Worm (Caenorhabditis elegans) whole organism, early embryonic: ENCODE measurements around the gene ampd-1.

Experiments used
- B0310.2 ChIP-seq: sonication (generic microtip); optimal IDR thresholded peaks from 2 replicates; lab custom pipeline; 2016; ENCODE audit warnings: mild to moderate bottlenecking, missing genetic modification characterization, missing compliant biosample characterization
- F13C5.2 ChIP-seq: sonication (generic microtip); optimal IDR thresholded peaks from 2 replicates; lab custom pipeline; 2017; ENCODE audit warnings: mild to moderate bottlenecking, missing genetic modification characterization, inconsistent platforms, missing compliant biosample characterization
- aly-1 ChIP-seq: sonication (generic microtip); optimal IDR thresholded peaks from 2 replicates; lab custom pipeline; 2016; ENCODE audit warnings: missing genetic modification characterization, missing compliant biosample characterization
- ama-1 ChIP-seq: fragments of 150-350 bp; optimal IDR thresholded peaks from 2 replicates; lab custom pipeline; 2014
- ceh-13 ChIP-seq: fragments of 200-800 bp; sonication (Bioruptor generic); optimal IDR thresholded peaks from 2 replicates; lab custom pipeline; 2018; ENCODE audit warnings: mild to moderate bottlenecking, missing genetic modification characterization, missing compliant biosample characterization
- ceh-36 ChIP-seq: sonication (generic microtip); optimal IDR thresholded peaks from 2 replicates; lab custom pipeline; 2016; ENCODE audit warnings: missing genetic modification characterization, inconsistent platforms, missing compliant biosample characterization
- ets-7 ChIP-seq: sonication (generic microtip); optimal IDR thresholded peaks from 2 replicates; lab custom pipeline; 2016; ENCODE audit warnings: missing genotype, missing genetic modification characterization, missing compliant biosample characterization
- flt-1 ChIP-seq: fragments of 200-800 bp; sonication (Bioruptor generic); IDR thresholded peaks from 2 replicates; pipeline ENCODE4 v1.3.6; 2022; ENCODE audit warnings: missing genetic modification characterization, missing compliant biosample characterization
- hmbx-1 ChIP-seq: sonication (generic microtip); optimal IDR thresholded peaks from 2 replicates; lab custom pipeline; 2016; ENCODE audit warnings: mild to moderate bottlenecking, missing genetic modification characterization, missing compliant biosample characterization
- hmg-4 ChIP-seq: fragments of 200-800 bp; sonication (Bioruptor generic); optimal IDR thresholded peaks from 2 replicates; lab custom pipeline; 2018; ENCODE audit warnings: mild to moderate bottlenecking, missing genetic modification characterization, missing compliant biosample characterization
- hnd-1 ChIP-seq: sonication (generic microtip); optimal IDR thresholded peaks from 2 replicates; lab custom pipeline; 2016; ENCODE audit warnings: missing genetic modification characterization, missing compliant biosample characterization
- pes-1 ChIP-seq: fragments of 200-800 bp; sonication (Bioruptor generic); IDR thresholded peaks from 2 replicates; pipeline ENCODE4 v1.3.6; 2022; ENCODE audit warnings: missing genetic modification reagents, missing genetic modification characterization, missing compliant biosample characterization
- scrt-1 ChIP-seq: fragments of 200-800 bp; sonication (Bioruptor generic); IDR thresholded peaks from 2 replicates; pipeline ENCODE4 v1.3.6; 2022; ENCODE audit warnings: missing genetic modification characterization, missing compliant biosample characterization
- sea-1 ChIP-seq: fragments of 200-800 bp; sonication (Bioruptor generic); conservative IDR thresholded peaks from 2 replicates; pipeline ENCODE4 v1.3.6; 2022; ENCODE audit warnings: missing genetic modification characterization, missing compliant biosample characterization
- tbx-11 ChIP-seq: fragments of 200-800 bp; sonication (Bioruptor generic); IDR thresholded peaks from 2 replicates; pipeline ENCODE4 v1.3.6; 2022; ENCODE audit warnings: missing genetic modification characterization, missing compliant biosample characterization
- tbx-37 ChIP-seq: fragments of 200-800 bp; sonication (Bioruptor generic); conservative IDR thresholded peaks from 2 replicates; pipeline ENCODE4 v1.3.6; 2022; ENCODE audit warnings: missing genetic modification reagents, missing genetic modification characterization, missing compliant biosample characterization
- tra-4 ChIP-seq: sonication (generic microtip); optimal IDR thresholded peaks from 2 replicates; lab custom pipeline; 2017; ENCODE audit warnings: missing genetic modification characterization, missing compliant biosample characterization

The ampd-1 gene

DNA sequence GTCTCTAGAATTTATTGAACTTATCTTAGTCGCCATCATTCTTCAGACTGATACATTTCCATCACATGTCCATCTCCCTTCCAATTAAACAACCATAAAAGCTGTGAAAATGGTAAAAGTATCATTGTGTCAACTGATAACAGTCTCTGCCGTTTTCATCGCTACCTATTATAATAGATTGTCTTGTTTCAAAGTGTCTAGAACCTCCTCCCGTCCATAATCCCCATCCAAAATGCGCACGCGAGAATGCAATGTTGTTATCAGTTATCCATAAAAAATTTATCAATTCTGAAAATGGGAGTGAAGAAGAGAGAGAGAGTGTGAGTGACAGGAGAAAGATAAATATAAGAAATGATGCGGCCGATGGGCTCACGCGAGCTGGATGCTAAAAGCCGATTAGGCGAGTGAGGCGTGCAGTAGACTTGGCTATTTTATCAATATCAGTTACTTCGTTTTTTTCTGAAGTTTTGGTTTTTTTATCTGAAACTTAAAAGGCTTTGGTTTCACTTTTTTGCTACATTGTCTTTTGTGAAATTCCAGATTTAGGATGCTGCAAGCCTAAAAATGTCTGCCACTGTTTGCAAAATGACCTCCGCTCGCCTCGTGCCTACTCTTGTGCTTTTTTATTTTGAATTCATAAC, 1.1 kb upstream of the ampd-1 start:
- TF ChIP-seq tra-4 (tag; lab: Kevin White, UChicago) (no peak), scrt-1 (GFP tag; lab: Robert Waterston, UW) (no peak), ama-1 (lab: Kevin White, UChicago) (no peak), hnd-1 (tag; lab: Kevin White, UChicago) (no peak), hmbx-1 (tag; lab: Kevin White, UChicago) (no peak), aly-1 (tag; lab: Kevin White, UChicago) (no peak)

DNA sequence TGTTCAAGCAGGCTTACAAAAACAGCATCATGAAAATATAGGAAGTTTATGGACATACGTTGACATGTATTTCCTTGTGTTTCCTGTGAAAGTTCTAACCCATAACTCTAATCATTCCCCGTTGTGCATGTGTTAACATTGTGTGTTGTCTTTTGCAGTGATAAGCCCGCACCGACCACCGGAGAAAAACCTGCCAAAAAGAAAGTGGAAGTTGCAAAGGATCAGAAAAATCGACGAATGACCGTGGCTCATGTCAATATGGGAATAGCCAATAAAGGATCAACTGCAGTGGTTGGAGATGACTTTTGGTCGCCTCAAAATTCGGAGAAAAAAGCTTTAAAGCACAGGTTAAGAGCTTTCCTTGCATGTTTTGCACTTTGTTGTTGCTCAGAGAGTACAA, 2.2 kb downstream of the ampd-1 start:
- TF ChIP-seq B0310.2 (tag; lab: Kevin White, UChicago) (no peak), ama-1 (lab: Kevin White, UChicago) (no peak), hnd-1 (tag; lab: Kevin White, UChicago) (no peak), tbx-37 (no peak), ceh-36 (no peak), ceh-13 (GFP tag; lab: Kevin White, UChicago) (no peak), sea-1 (no peak), tra-4 (tag; lab: Kevin White, UChicago) (no peak), scrt-1 (GFP tag; lab: Robert Waterston, UW) (no peak), ets-7 (tag; lab: Kevin White, UChicago) (no peak), hmg-4 (no peak), tbx-11 (GFP tag; lab: Robert Waterston, UW) (no peak), aly-1 (tag; lab: Kevin White, UChicago) (no peak), flt-1 (GFP tag; lab: Robert Waterston, UW) (no peak), hmbx-1 (tag; lab: Kevin White, UChicago) (no peak), F13C5.2 (tag; lab: Kevin White, UChicago) (no peak), pes-1 (GFP tag; lab: Robert Waterston, UW) (no peak)

DNA sequence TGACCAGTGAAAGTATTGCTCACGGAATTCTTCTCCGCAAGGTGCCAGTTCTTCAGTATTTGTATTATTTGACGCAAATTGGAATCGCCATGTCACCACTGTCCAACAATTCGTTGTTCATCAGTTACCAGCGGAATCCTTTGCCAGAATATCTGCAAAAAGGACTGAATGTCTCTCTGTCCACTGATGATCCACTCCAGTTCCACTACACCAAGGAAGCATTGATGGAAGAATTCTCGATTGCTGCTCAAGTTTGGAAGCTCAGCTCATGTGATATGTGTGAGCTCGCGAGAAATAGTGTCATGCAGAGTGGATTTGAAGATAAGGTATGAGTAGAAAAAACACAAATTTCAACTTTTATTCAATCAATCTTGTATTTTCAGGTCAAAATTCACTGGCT, 6.0 kb downstream of the ampd-1 start:
- TF ChIP-seq hnd-1 (tag; lab: Kevin White, UChicago) = no peak
- TF ChIP-seq tbx-37 = no peak
- no peak for TF ChIP-seq ceh-13 (GFP tag; lab: Kevin White, UChicago)
- no peak for TF ChIP-seq tbx-11 (GFP tag; lab: Robert Waterston, UW)
- TF ChIP-seq ceh-36 = no peak
- no peak for TF ChIP-seq hmbx-1 (tag; lab: Kevin White, UChicago)
- no peak for TF ChIP-seq flt-1 (GFP tag; lab: Robert Waterston, UW)
- TF ChIP-seq ama-1 (lab: Kevin White, UChicago) = no peak
- TF ChIP-seq sea-1 = no peak

DNA sequence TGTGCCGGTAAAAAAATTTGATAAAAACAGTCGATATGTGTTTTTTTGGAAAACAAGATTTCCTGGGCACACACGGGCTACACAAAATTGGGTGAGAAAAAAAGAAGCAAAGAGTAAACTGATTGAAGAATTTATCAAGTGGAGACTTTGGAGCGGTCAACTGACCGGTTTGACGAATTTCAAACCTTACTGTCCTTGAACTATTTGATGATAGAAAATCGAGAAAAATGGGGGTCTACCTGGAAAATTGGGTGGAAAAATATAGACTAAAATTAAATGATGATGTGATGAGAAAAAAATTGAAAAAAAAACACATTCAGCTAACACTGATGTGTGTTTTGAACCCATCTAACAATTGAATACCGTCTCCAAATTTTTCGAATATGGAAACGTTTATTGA, 7.7 kb downstream of the ampd-1 start, which contains the start of gene C34F11.8:
C34F11.8 (minus strand) TSS at position 135 of the 400 bp plus-strand sequence.
- TF ChIP-seq pes-1 (GFP tag; lab: Robert Waterston, UW) (no peak), tbx-11 (GFP tag; lab: Robert Waterston, UW) (no peak)

DNA sequence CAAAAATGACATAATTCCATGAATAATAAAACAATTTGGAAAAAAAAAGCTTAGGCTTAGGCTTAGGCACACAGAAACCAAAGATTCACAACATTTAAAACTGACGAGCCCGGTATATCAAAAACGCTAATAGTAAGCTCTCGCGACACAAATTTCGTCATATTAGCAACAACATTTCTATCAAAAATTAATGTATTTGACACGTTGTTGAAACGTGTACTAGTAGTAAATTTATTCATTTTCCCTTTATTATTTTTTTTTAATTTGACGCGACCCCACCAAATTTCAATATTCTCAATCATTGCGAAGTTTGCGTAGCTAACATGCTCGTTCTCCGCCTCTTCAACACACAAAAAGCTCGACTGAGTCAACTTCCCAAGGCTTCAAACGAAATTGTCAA, 8.8 kb downstream of the ampd-1 start, which contains the start of gene C34F11.2:
C34F11.2 (plus strand) TSS at position 301 of the 400 bp plus-strand sequence.
- TF ChIP-seq B0310.2 (tag; lab: Kevin White, UChicago) (no peak), sea-1 (no peak)

DNA sequence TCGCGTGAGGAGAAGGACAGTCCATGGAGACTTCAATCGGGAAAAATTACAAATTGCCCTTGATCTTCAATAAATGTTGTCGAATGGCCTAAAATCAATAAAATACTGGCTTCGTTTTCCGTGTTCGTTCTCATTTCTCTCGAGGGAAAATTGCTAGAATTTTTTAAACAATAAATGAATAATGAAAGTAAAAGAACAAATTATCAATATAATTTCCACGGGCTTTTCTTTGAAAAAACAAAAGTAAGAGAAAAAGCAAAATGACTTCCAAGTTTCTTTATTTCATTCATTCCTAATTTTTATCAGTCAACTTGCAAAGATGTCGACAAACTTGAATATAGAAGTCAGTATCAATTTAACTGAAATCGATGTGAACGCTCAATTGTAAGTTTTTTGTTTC, 9.6 kb downstream of the ampd-1 start, which contains the start of gene C34F11.1:
C34F11.1 (plus strand) TSS at position 301 of the 400 bp plus-strand sequence.
- TF ChIP-seq hmbx-1 (tag; lab: Kevin White, UChicago) = no peak
- no peak for TF ChIP-seq B0310.2 (tag; lab: Kevin White, UChicago)
- no peak for TF ChIP-seq tra-4 (tag; lab: Kevin White, UChicago)
- TF ChIP-seq pes-1 (GFP tag; lab: Robert Waterston, UW) = no peak
- no peak for TF ChIP-seq hnd-1 (tag; lab: Kevin White, UChicago)
- no peak for TF ChIP-seq flt-1 (GFP tag; lab: Robert Waterston, UW)
- no peak for TF ChIP-seq tbx-37
- no peak for TF ChIP-seq tbx-11 (GFP tag; lab: Robert Waterston, UW)
- no peak for TF ChIP-seq scrt-1 (GFP tag; lab: Robert Waterston, UW)

DNA sequence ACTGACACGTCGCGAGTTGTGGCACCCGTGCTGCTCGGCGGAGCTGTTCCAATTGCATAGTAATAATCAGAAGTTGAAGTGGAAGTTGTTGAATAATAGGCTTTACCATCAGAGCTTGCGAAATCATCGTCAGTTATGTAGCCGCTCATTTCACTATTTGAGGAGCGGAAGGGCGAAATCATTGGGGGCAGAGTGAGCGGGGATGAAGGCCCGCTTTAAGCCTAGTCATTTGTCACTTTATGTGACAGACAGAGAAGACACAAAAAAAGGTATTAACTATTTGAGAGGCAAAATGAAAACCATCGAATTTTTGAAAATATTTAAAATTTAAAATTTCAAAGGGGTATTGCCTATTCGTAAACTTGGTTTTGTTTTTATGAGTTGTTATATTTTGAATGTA, 15.2 kb downstream of the ampd-1 start:
- TF ChIP-seq scrt-1 (GFP tag; lab: Robert Waterston, UW) (no peak), tbx-11 (GFP tag; lab: Robert Waterston, UW) (no peak), aly-1 (tag; lab: Kevin White, UChicago) (no peak), flt-1 (GFP tag; lab: Robert Waterston, UW) (no peak), ama-1 (lab: Kevin White, UChicago) (no peak)

DNA sequence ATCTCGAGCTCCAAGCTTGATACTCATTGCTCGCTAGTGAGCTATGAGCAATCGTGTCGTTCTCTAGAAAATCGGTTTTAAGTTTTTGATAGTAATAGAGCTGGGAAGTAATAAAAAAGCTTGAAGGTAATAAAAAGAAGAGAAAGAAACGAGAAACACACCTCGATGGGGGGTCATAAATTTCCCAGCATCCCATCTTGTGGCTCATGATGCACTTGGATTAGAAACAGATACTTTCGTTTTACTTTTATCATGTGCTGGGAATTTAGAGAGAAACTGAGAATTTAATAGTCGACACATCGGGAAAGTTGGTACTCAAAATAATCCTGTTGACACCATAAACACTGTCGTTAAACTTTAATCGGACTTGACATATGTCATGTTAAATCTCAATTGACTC, 17.5 kb downstream of the ampd-1 start:
- no peak for TF ChIP-seq tbx-11 (GFP tag; lab: Robert Waterston, UW)
- TF ChIP-seq hmg-4 = no peak
- TF ChIP-seq B0310.2 (tag; lab: Kevin White, UChicago) = no peak

DNA sequence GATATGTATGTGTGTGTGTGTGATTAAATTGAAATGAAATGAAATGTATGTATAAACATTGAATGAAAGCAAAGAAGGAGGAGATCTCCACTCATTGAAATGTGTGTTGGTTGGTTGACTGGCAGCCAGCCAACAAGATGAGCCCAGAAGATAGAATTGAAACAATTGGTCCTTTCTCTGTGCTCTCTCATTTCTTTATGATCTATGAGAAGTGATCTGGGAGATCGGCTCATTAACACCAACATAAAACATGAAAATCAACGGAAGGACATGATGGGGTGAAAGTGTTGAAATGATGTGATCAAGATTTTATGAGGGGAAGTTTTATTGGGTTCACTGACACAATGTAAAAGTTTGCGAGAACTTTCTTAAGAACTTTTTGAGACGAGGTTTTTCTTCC, 19.7 kb downstream of the ampd-1 start:
- TF ChIP-seq ets-7 (tag; lab: Kevin White, UChicago) = no peak
- no peak for TF ChIP-seq F13C5.2 (tag; lab: Kevin White, UChicago)
- TF ChIP-seq sea-1 = no peak
- TF ChIP-seq tbx-37 = no peak
- no peak for TF ChIP-seq flt-1 (GFP tag; lab: Robert Waterston, UW)
- TF ChIP-seq pes-1 (GFP tag; lab: Robert Waterston, UW) = no peak
